Fruit fly (Drosophila melanogaster) whole organism, embryonic: ENCODE measurements around the gene CG33288.

Experiments
- Antp ChIP-seq: fragments of 200-800 bp; sonication (Bioruptor generic); optimal IDR thresholded peaks from 3 replicates; lab custom pipeline; 2016; ENCODE audit warnings: missing biosample characterization, missing genetic modification characterization
- BEAF-32 ChIP-seq: fragments of 200-800 bp; sonication (Bioruptor generic); optimal IDR thresholded peaks from 3 replicates; lab custom pipeline; 2017; ENCODE audit warnings: missing biosample characterization, missing genetic modification characterization, mild to moderate bottlenecking, moderate library complexity, missing genetic modification reagents
- BtbVII ChIP-seq: fragments of 200-800 bp; sonication (Bioruptor generic); optimal IDR thresholded peaks from 3 replicates; lab custom pipeline; 2017; ENCODE audit warnings: missing biosample characterization, mild to moderate bottlenecking, missing genetic modification characterization
- CG10654 ChIP-seq: fragments of 200-800 bp; sonication (Bioruptor generic); optimal IDR thresholded peaks from 2 replicates; lab custom pipeline; 2016; ENCODE audit warnings: missing biosample characterization, missing genetic modification characterization
- CG12299 ChIP-seq: fragments of 200-800 bp; sonication (Bioruptor generic); optimal IDR thresholded peaks from 2 replicates; lab custom pipeline; 2018; ENCODE audit warnings: missing biosample characterization, mild to moderate bottlenecking, missing genetic modification characterization
- CG12942 ChIP-seq: fragments of 200-800 bp; sonication (Bioruptor generic); optimal IDR thresholded peaks from 3 replicates; lab custom pipeline; 2016; ENCODE audit warnings: missing biosample characterization, missing genetic modification characterization
- CG13424 ChIP-seq: fragments of 200-800 bp; sonication (Bioruptor generic); optimal IDR thresholded peaks from 2 replicates; lab custom pipeline; 2019; ENCODE audit warnings: missing biosample characterization, mild to moderate bottlenecking, missing genetic modification characterization, moderate library complexity
- CG13894 ChIP-seq: fragments of 200-800 bp; sonication (Bioruptor generic); optimal IDR thresholded peaks from 3 replicates; lab custom pipeline; 2018; ENCODE audit warnings: missing biosample characterization, mild to moderate bottlenecking, missing genetic modification characterization, moderate library complexity
- CG14014 ChIP-seq: fragments of 200-800 bp; sonication (Bioruptor generic); IDR thresholded peaks from 2 replicates; pipeline ENCODE4 v1.3.6; 2022; ENCODE audit warnings: missing biosample characterization, missing genetic modification characterization
- CG14667 ChIP-seq: fragments of 200-800 bp; sonication (Bioruptor generic); IDR thresholded peaks from 2 replicates; pipeline ENCODE4 v1.3.6; 2022; ENCODE audit warnings: missing biosample characterization, missing genetic modification characterization
- CG15269 ChIP-seq: fragments of 200-800 bp; sonication (Bioruptor generic); optimal IDR thresholded peaks from 2 replicates; lab custom pipeline; 2018; ENCODE audit warnings: missing biosample characterization, mild to moderate bottlenecking, missing genetic modification characterization, moderate library complexity
- CG15479 ChIP-seq: fragments of 200-800 bp; sonication (Bioruptor generic); optimal IDR thresholded peaks from 3 replicates; lab custom pipeline; 2019; ENCODE audit warnings: missing biosample characterization, mild to moderate bottlenecking, missing genetic modification characterization, moderate library complexity
- CG17385 ChIP-seq: fragments of 200-800 bp; sonication (Bioruptor generic); optimal IDR thresholded peaks from 3 replicates; lab custom pipeline; 2018; ENCODE audit warnings: missing biosample characterization, mild to moderate bottlenecking, missing genetic modification characterization
- CG17802 ChIP-seq: fragments of 200-800 bp; sonication (Bioruptor generic); optimal IDR thresholded peaks from 2 replicates; lab custom pipeline; 2018; ENCODE audit warnings: missing biosample characterization, mild to moderate bottlenecking, missing genetic modification characterization, moderate library complexity
- CG3163 ChIP-seq: fragments of 200-800 bp; sonication (Bioruptor generic); optimal IDR thresholded peaks from 3 replicates; lab custom pipeline; 2016; ENCODE audit warnings: missing biosample characterization, missing genetic modification characterization
- CG4360 ChIP-seq: fragments of 200-800 bp; sonication (Bioruptor generic); IDR thresholded peaks from 2 replicates; pipeline ENCODE4 v1.3.6; 2022; ENCODE audit warnings: missing biosample characterization, missing genetic modification characterization
- CG9609 ChIP-seq: fragments of 200-800 bp; sonication (Bioruptor generic); optimal IDR thresholded peaks from 3 replicates; lab custom pipeline; 2016; ENCODE audit warnings: missing biosample characterization, missing genetic modification characterization
- CG9797 ChIP-seq: fragments of 200-800 bp; sonication (Bioruptor generic); optimal IDR thresholded peaks from 3 replicates; lab custom pipeline; 2018; ENCODE audit warnings: missing biosample characterization, mild to moderate bottlenecking, missing genetic modification characterization
- Dek ChIP-seq: fragments of 200-800 bp; sonication (Bioruptor generic); optimal IDR thresholded peaks from 3 replicates; lab custom pipeline; 2019; ENCODE audit warnings: missing biosample characterization, mild to moderate bottlenecking, missing genetic modification characterization, moderate library complexity
- Dip3 ChIP-seq: fragments of 200-800 bp; sonication (Bioruptor generic); optimal IDR thresholded peaks from 3 replicates; lab custom pipeline; 2016; ENCODE audit warnings: missing biosample characterization, missing genetic modification characterization
- Drgx ChIP-seq: fragments of 200-800 bp; sonication (Bioruptor generic); IDR thresholded peaks from 2 replicates; pipeline ENCODE4 v1.3.6; 2022; ENCODE audit warnings: missing biosample characterization, missing genetic modification characterization
- Eip74EF ChIP-seq, 2 experiments: fragments of 200-800 bp in 1 of 2; fragments of >200 bp in 1 of 2; sonication (Bioruptor generic) in 1 of 2; optimal IDR thresholded peaks; 2 replicates each; lab custom pipeline; 2017 to 2019; ENCODE audit warnings: missing biosample characterization in 2 of 2, missing genetic modification characterization in 2 of 2, mild to moderate bottlenecking in 1 of 2, moderate library complexity in 1 of 2
- Ets97D ChIP-seq: fragments of 200-800 bp; sonication (Bioruptor generic); optimal IDR thresholded peaks from 3 replicates; lab custom pipeline; 2016; ENCODE audit warnings: missing biosample characterization, missing genetic modification characterization
- Hey ChIP-seq: fragments of 200-800 bp; sonication (Bioruptor generic); optimal IDR thresholded peaks from 3 replicates; lab custom pipeline; 2018; ENCODE audit warnings: missing biosample characterization, mild to moderate bottlenecking, missing genetic modification characterization
- MBD-R2 ChIP-seq: fragments of 200-800 bp; sonication (Bioruptor generic); IDR thresholded peaks from 2 replicates; pipeline ENCODE4 v1.3.6; 2022; ENCODE audit warnings: missing biosample characterization, missing genetic modification characterization
- Mad ChIP-seq: fragments of 200-800 bp; sonication (Bioruptor generic); optimal IDR thresholded peaks from 2 replicates; lab custom pipeline; 2016; ENCODE audit warnings: missing biosample characterization, missing genetic modification characterization
- Max ChIP-seq: fragments of 200-800 bp; sonication (Bioruptor generic); optimal IDR thresholded peaks from 2 replicates; lab custom pipeline; 2016; ENCODE audit warnings: missing biosample characterization, mild to moderate bottlenecking, missing genetic modification characterization
- Mrtf ChIP-seq: fragments of 200-800 bp; sonication (Bioruptor generic); IDR thresholded peaks from 3 replicates; pipeline ENCODE4 v1.3.6; 2022; ENCODE audit warnings: missing biosample characterization, missing genetic modification characterization
- Neu2 ChIP-seq: fragments of 200-800 bp; sonication (Bioruptor generic); optimal IDR thresholded peaks from 3 replicates; lab custom pipeline; 2016; ENCODE audit warnings: missing biosample characterization, missing genetic modification characterization, borderline replicate concordance
- Nf-YC ChIP-seq: fragments of 200-800 bp; optimal IDR thresholded peaks from 3 replicates; lab custom pipeline; 2019; ENCODE audit warnings: missing biosample characterization, mild to moderate bottlenecking, missing genetic modification characterization, moderate library complexity
- Ravus ChIP-seq: fragments of 200-800 bp; sonication (Bioruptor generic); IDR thresholded peaks from 2 replicates; pipeline ENCODE4 v1.3.6; 2022; ENCODE audit warnings: missing biosample characterization, missing genetic modification characterization
- Sry-β ChIP-seq: fragments of 200-800 bp; sonication (Bioruptor generic); optimal IDR thresholded peaks from 2 replicates; lab custom pipeline; 2018; ENCODE audit warnings: missing biosample characterization, mild to moderate bottlenecking, missing genetic modification characterization, moderate library complexity
- bcd ChIP-seq: fragments of 200-800 bp; sonication (Bioruptor generic); optimal IDR thresholded peaks from 2 replicates; lab custom pipeline; 2017; ENCODE audit warnings: missing biosample characterization, mild to moderate bottlenecking, missing genetic modification characterization
- bowl ChIP-seq: fragments of 200-800 bp; sonication (Bioruptor generic); IDR thresholded peaks from 2 replicates; pipeline ENCODE4 v1.3.6; 2022; ENCODE audit warnings: missing biosample characterization, missing genetic modification characterization
- bsh ChIP-seq, 2 experiments: fragments of 200-800 bp; sonication (Bioruptor generic); optimal IDR thresholded peaks; 2 replicates each; lab custom pipeline; 2017 to 2018; ENCODE audit warnings: mild to moderate bottlenecking in 2 of 2, missing biosample characterization in 2 of 2, missing genetic modification characterization in 2 of 2, moderate library complexity in 1 of 2
- btn ChIP-seq: fragments of 200-800 bp; sonication (Bioruptor generic); optimal IDR thresholded peaks from 2 replicates; lab custom pipeline; 2016; ENCODE audit warnings: missing biosample characterization, missing genetic modification characterization
- chn ChIP-seq: fragments of 200-800 bp; sonication (Bioruptor generic); optimal IDR thresholded peaks from 2 replicates; lab custom pipeline; 2016; ENCODE audit warnings: missing biosample characterization, missing genetic modification characterization
- esg ChIP-seq: fragments of 200-800 bp; sonication (Bioruptor generic); conservative IDR thresholded peaks from 2 replicates; pipeline ENCODE4 v1.3.6; 2022; ENCODE audit warnings: missing biosample characterization, missing genetic modification characterization
- gsb-n ChIP-seq: fragments of 200-800 bp; sonication (Bioruptor generic); optimal IDR thresholded peaks from 3 replicates; lab custom pipeline; 2018; ENCODE audit warnings: missing biosample characterization, mild to moderate bottlenecking, missing genetic modification characterization
- hkb ChIP-seq, 2 experiments: fragments of 200-800 bp in 1 of 2; fragments of >200 bp in 1 of 2; sonication (Bioruptor generic) in 1 of 2; IDR thresholded peaks in 1 of 2; optimal IDR thresholded peaks in 1 of 2; 2 replicates each; pipeline versions ENCODE4 v1.3.6 to Lab custom; 2017 to 2022; ENCODE audit warnings: missing biosample characterization in 1 of 2, missing genetic modification characterization in 1 of 2
- onecut ChIP-seq: fragments of 200-800 bp; sonication (Bioruptor generic); IDR thresholded peaks from 2 replicates; pipeline ENCODE4 v1.3.6; 2022; ENCODE audit warnings: missing biosample characterization, missing genetic modification characterization
- pum ChIP-seq: fragments of 200-800 bp; sonication (Bioruptor generic); optimal IDR thresholded peaks from 2 replicates; lab custom pipeline; 2016; ENCODE audit warnings: missing biosample characterization, missing genetic modification characterization
- rib ChIP-seq: fragments of 200-800 bp; sonication (Bioruptor generic); IDR thresholded peaks from 2 replicates; pipeline ENCODE4 v1.3.6; 2022; ENCODE audit warnings: missing biosample characterization, missing genetic modification characterization
- sc ChIP-seq, 3 experiments: fragments of >200 bp in 2 of 3; fragments of 200-800 bp in 1 of 3; sonication (Bioruptor generic) in 1 of 3; optimal IDR thresholded peaks; 2 replicates in 2 of 3; 3 replicates in 1 of 3; lab custom pipeline; 2017; ENCODE audit warnings: mild to moderate bottlenecking in 1 of 3, missing biosample characterization in 1 of 3, missing genetic modification characterization in 1 of 3, missing genetic modification reagents in 1 of 3
- slou ChIP-seq: fragments of 200-800 bp; sonication (Bioruptor generic); optimal IDR thresholded peaks from 3 replicates; lab custom pipeline; 2016; ENCODE audit warnings: missing biosample characterization, missing genetic modification characterization
- sob ChIP-seq: fragments of 200-800 bp; sonication (Bioruptor generic); IDR thresholded peaks from 2 replicates; pipeline ENCODE4 v1.3.6; 2022; ENCODE audit warnings: missing biosample characterization, missing genetic modification characterization
- tio ChIP-seq: fragments of 200-800 bp; sonication (Bioruptor generic); optimal IDR thresholded peaks from 2 replicates; lab custom pipeline; 2017; ENCODE audit warnings: missing biosample characterization, missing genetic modification characterization, inconsistent platforms
- trh ChIP-seq: fragments of 200-800 bp; sonication (Bioruptor generic); optimal IDR thresholded peaks from 2 replicates; lab custom pipeline; 2016; ENCODE audit warnings: missing biosample characterization, missing genetic modification characterization
- tx ChIP-seq: fragments of 200-800 bp; sonication (Bioruptor generic); optimal IDR thresholded peaks from 2 replicates; lab custom pipeline; 2016; ENCODE audit warnings: missing biosample characterization, missing genetic modification characterization
- wek ChIP-seq: fragments of 200-800 bp; sonication (Bioruptor generic); optimal IDR thresholded peaks from 3 replicates; lab custom pipeline; 2018; ENCODE audit warnings: missing biosample characterization, mild to moderate bottlenecking, missing genetic modification characterization, moderate library complexity
- yki ChIP-seq: fragments of >200 bp; optimal IDR thresholded peaks from 3 replicates; lab custom pipeline; 2018

CG33288 gene

DNA sequence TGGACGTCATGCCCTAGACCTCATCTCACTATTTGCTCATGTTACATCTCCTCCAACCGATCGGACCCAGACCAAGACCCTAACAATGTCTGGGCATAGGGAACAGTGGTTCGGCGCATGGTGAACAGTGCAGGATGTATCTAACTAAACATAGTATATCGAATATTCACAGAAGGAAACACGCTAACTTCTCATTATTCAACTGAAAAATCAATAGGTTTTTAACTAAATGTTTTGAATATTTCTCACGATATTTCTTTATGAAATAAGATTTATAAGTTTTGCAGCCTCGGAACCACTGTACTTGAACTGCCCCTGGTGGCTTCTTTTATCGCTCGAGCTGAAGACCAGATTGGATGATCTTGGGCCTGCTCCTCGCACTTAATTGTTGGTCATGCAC lies 26.0 kb downstream of the CG33288 start (continued):
- no peak for TF ChIP-seq CG15269 (tag; lab: Kevin White, UChicago)
- TF ChIP-seq Hey (tag; lab: Kevin White, UChicago), result no peak
- no peak for TF ChIP-seq CG3163
- TF ChIP-seq CG10654 (GFP tag; lab: Kevin White, UChicago), result peak; percentile 24
- TF ChIP-seq slou, result no peak
- TF ChIP-seq CG17802, result no peak
- TF ChIP-seq Dip3 (GFP tag; lab: Kevin White, UChicago), result no peak
- no peak for TF ChIP-seq trh
- TF ChIP-seq CG17385 (GFP tag; lab: Kevin White, UChicago), result peak; percentile 18
- peak; percentile 34 for TF ChIP-seq CG13424 (tag; lab: Kevin White, UChicago)
- no peak for TF ChIP-seq bowl (GFP tag; lab: Robert Waterston, UW)
- no peak for TF ChIP-seq Mrtf (GFP tag; lab: Robert Waterston, UW)
- no peak for TF ChIP-seq sc (optimal IDR thresholded peaks at IDR 0.05; lab: Kevin White, UChicago)
- peak; percentile 34 for TF ChIP-seq sc (GFP tag; optimal IDR thresholded peaks at IDR 0.05; lab: Kevin White, UChicago)
- TF ChIP-seq Ets97D (GFP tag; lab: Kevin White, UChicago), result no peak
- TF ChIP-seq gsb-n (tag; lab: Kevin White, UChicago), result peak; percentile 74
- TF ChIP-seq Ravus (GFP tag; lab: Robert Waterston, UW), result no peak
- TF ChIP-seq sob (GFP tag; lab: Robert Waterston, UW), result no peak
- TF ChIP-seq CG14014 (GFP tag; lab: Robert Waterston, UW), result no peak
- no peak for TF ChIP-seq CG12299 (tag; lab: Kevin White, UChicago)
- TF ChIP-seq bsh (GFP tag; optimal IDR thresholded peaks at IDR 0.05; lab: Kevin White, UChicago), result peak; percentile 32 to 84
- TF ChIP-seq Mad, result no peak
- TF ChIP-seq CG9609 (GFP tag; lab: Kevin White, UChicago), result peak; percentile 37
- TF ChIP-seq BtbVII (GFP tag; lab: Kevin White, UChicago), result no peak
- no peak for TF ChIP-seq Nf-YC
- peak; percentile 43 for TF ChIP-seq Max (GFP tag; lab: Kevin White, UChicago)
- TF ChIP-seq pum (GFP tag; lab: Kevin White, UChicago), result peak; percentile 56
- TF ChIP-seq btn, result peak; percentile 32
- TF ChIP-seq yki (lab: Kevin White, UChicago), result no peak
- TF ChIP-seq CG9797 (GFP tag; lab: Kevin White, UChicago), result no peak
- no peak for TF ChIP-seq CG4360
- TF ChIP-seq onecut (GFP tag; lab: Robert Waterston, UW), result peak; percentile 28; the same call in 1 of the 2 replicates
- TF ChIP-seq Antp (GFP tag; lab: Kevin White, UChicago), result peak; percentile 65
- 0 out of 2 replicates have a peak, but pooled peaks have one; percentile 32 for TF ChIP-seq Drgx (GFP tag; lab: Robert Waterston, UW)
- TF ChIP-seq wek (GFP tag; lab: Kevin White, UChicago), result no peak
- no peak for TF ChIP-seq Dek (tag; lab: Kevin White, UChicago)
- TF ChIP-seq BEAF-32 (GFP tag; lab: Kevin White, UChicago), result no peak
- no peak for TF ChIP-seq rib (GFP tag; lab: Robert Waterston, UW)
- no peak for TF ChIP-seq CG13894
- no peak for TF ChIP-seq MBD-R2
- TF ChIP-seq CG14667 (GFP tag; lab: Robert Waterston, UW), result peak; percentile 27; the same call in 1 of the 2 replicates
- no peak for TF ChIP-seq hkb (optimal IDR thresholded peaks at IDR 0.05; lab: Kevin White, UChicago)
- TF ChIP-seq hkb (GFP tag; IDR thresholded peaks at IDR 0.05; lab: Robert Waterston, UW), result peak; percentile 58
- no peak for TF ChIP-seq tx
- no peak for TF ChIP-seq CG12942 (GFP tag; lab: Kevin White, UChicago)
- TF ChIP-seq Neu2, result no peak
- TF ChIP-seq Sry-β (GFP tag; lab: Kevin White, UChicago), result no peak
- peak; percentile 67 for TF ChIP-seq chn
- no peak for TF ChIP-seq Eip74EF (GFP tag; optimal IDR thresholded peaks at IDR 0.05; lab: Kevin White, UChicago)
- TF ChIP-seq bcd (GFP tag; lab: Kevin White, UChicago), result peak; percentile 41
- TF ChIP-seq CG15479 (GFP tag; lab: Kevin White, UChicago), result no peak
- TF ChIP-seq tio (GFP tag; lab: Kevin White, UChicago), result peak; percentile 38
- TF ChIP-seq esg (GFP tag; lab: Robert Waterston, UW), result 0 out of 2 replicates have a peak, but pooled peaks have one; percentile 36
